Worm (Caenorhabditis elegans): ENCODE results near the gene mig-21.

DNA sequence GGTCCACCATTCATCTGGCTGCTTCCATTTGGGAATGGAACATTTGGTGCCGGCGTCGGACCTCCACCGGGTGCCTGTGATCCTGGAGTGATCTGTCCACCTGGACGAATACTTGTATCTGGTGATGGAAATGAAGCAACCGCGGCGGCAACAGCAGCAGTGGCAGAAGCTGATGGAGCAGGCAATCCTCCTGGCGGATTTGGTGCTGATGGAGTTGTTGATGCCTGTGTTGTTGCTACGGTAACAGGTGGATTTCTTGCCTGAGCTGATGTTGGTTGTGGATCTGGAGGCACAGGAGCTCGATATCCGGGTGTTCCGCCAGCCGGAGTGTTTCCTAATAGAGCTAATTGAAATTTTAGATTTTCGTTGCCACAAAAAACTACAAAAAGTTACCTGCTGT is 45.7 kb downstream of the mig-21 start:
- TF ChIP-seq elt-1 (tag; optimal IDR thresholded peaks at IDR 0.05) (no peak), mbf-1 (tag; optimal IDR thresholded peaks at IDR 0.05) (no peak), ZK546.5 (tag; optimal IDR thresholded peaks at IDR 0.05) (no peak)
